Fruit fly (Drosophila melanogaster) whole organism, embryonic: ENCODE measurements around the gene CG8369.
A peak's percentile ranks its signal among the peaks of the same experiment; 100 is the strongest.

Source experiments
- BtbVII ChIP-seq: fragments of 200-800 bp; sonication (Bioruptor generic); optimal IDR thresholded peaks from 3 replicates; lab custom pipeline; 2017; ENCODE audit warnings: missing biosample characterization, mild to moderate bottlenecking, missing genetic modification characterization
- Bteb2 ChIP-seq: fragments of 200-800 bp; sonication (Bioruptor generic); optimal IDR thresholded peaks from 2 replicates; lab custom pipeline; 2016; ENCODE audit warnings: missing biosample characterization, missing genetic modification characterization
- C15 ChIP-seq: fragments of 200-800 bp; sonication (Bioruptor generic); IDR thresholded peaks from 3 replicates; pipeline ENCODE4 v1.3.6; 2022; ENCODE audit warnings: missing biosample characterization, missing genetic modification characterization
- CG10147 ChIP-seq: fragments of 200-800 bp; sonication (Bioruptor generic); optimal IDR thresholded peaks from 2 replicates; lab custom pipeline; 2019; ENCODE audit warnings: missing biosample characterization, mild to moderate bottlenecking, missing genetic modification characterization, moderate library complexity
- CG10209 ChIP-seq: fragments of 200-800 bp; sonication (Bioruptor generic); optimal IDR thresholded peaks from 3 replicates; lab custom pipeline; 2017; ENCODE audit warnings: missing biosample characterization, mild to moderate bottlenecking, missing genetic modification characterization, missing genetic modification reagents
- CG1024 ChIP-seq: fragments of 200-800 bp; sonication (Bioruptor generic); IDR thresholded peaks from 2 replicates; pipeline ENCODE4 v1.3.6; 2022; ENCODE audit warnings: missing biosample characterization, missing genetic modification characterization
- CG10274 ChIP-seq: fragments of 200-800 bp; sonication (Bioruptor generic); optimal IDR thresholded peaks from 3 replicates; lab custom pipeline; 2017; ENCODE audit warnings: missing biosample characterization, mild to moderate bottlenecking, missing genetic modification characterization
- CG10366 ChIP-seq: fragments of 200-800 bp; sonication (Bioruptor generic); IDR thresholded peaks from 2 replicates; pipeline ENCODE4 v1.3.6; 2022; ENCODE audit warnings: missing biosample characterization, missing genetic modification characterization
- CG11093 ChIP-seq: fragments of 200-800 bp; sonication (Bioruptor generic); IDR thresholded peaks from 3 replicates; pipeline ENCODE4 v1.3.6; 2022; ENCODE audit warnings: missing biosample characterization, missing genetic modification characterization
- CG11247 ChIP-seq: fragments of 200-800 bp; sonication (Bioruptor generic); IDR thresholded peaks from 2 replicates; pipeline ENCODE4 v1.3.6; 2022; ENCODE audit warnings: missing biosample characterization, missing genetic modification characterization
- CG11560 ChIP-seq: fragments of 200-800 bp; sonication (Bioruptor generic); IDR thresholded peaks from 3 replicates; pipeline ENCODE4 v1.3.6; 2022; ENCODE audit warnings: missing biosample characterization, missing genetic modification characterization
- CG14667 ChIP-seq: fragments of 200-800 bp; sonication (Bioruptor generic); IDR thresholded peaks from 2 replicates; pipeline ENCODE4 v1.3.6; 2022; ENCODE audit warnings: missing biosample characterization, missing genetic modification characterization
- CG17186 ChIP-seq: fragments of 200-800 bp; sonication (Bioruptor generic); optimal IDR thresholded peaks from 3 replicates; lab custom pipeline; 2017; ENCODE audit warnings: missing biosample characterization, missing genetic modification reagents, missing genetic modification characterization
- CG18619 ChIP-seq: fragments of 200-800 bp; sonication (Bioruptor generic); optimal IDR thresholded peaks from 3 replicates; lab custom pipeline; 2017; ENCODE audit warnings: missing biosample characterization, mild to moderate bottlenecking, missing genetic modification characterization
- CG2712 ChIP-seq: fragments of 200-800 bp; optimal IDR thresholded peaks from 3 replicates; lab custom pipeline; 2019; ENCODE audit warnings: missing biosample characterization, mild to moderate bottlenecking, missing genetic modification characterization, moderate library complexity
- CG33557 ChIP-seq: fragments of 200-800 bp; sonication (Bioruptor generic); optimal IDR thresholded peaks from 2 replicates; lab custom pipeline; 2019; ENCODE audit warnings: missing biosample characterization, mild to moderate bottlenecking, missing genetic modification characterization, moderate library complexity
- CG3838 ChIP-seq: fragments of 200-800 bp; sonication (Bioruptor generic); optimal IDR thresholded peaks from 3 replicates; lab custom pipeline; 2016; ENCODE audit warnings: missing biosample characterization, missing genetic modification characterization
- CG3847 ChIP-seq: fragments of 200-800 bp; sonication (Bioruptor generic); IDR thresholded peaks from 2 replicates; pipeline ENCODE4 v1.3.6; 2022; ENCODE audit warnings: missing biosample characterization, missing genetic modification characterization
- CG6254 ChIP-seq: fragments of 200-800 bp; sonication (Bioruptor generic); optimal IDR thresholded peaks from 3 replicates; lab custom pipeline; 2017; ENCODE audit warnings: mild to moderate bottlenecking, missing biosample characterization, missing genetic modification reagents, missing genetic modification characterization
- CG7271 ChIP-seq: fragments of 200-800 bp; sonication (Bioruptor generic); optimal IDR thresholded peaks from 2 replicates; lab custom pipeline; 2018; ENCODE audit warnings: missing biosample characterization, mild to moderate bottlenecking, missing genetic modification characterization, moderate library complexity
- CG7963 ChIP-seq: fragments of 200-800 bp; sonication (Bioruptor generic); IDR thresholded peaks from 3 replicates; pipeline ENCODE4 v1.3.6; 2022; ENCODE audit warnings: missing biosample characterization, missing genetic modification characterization; ENCODE audit not compliant: partially characterized antibody
- CTCF ChIP-seq: fragments of 200-800 bp; sonication (Bioruptor generic); optimal IDR thresholded peaks from 2 replicates; lab custom pipeline; 2017; ENCODE audit warnings: missing biosample characterization, mild to moderate bottlenecking, missing genetic modification characterization, moderate library complexity
- CkIIα-i1 ChIP-seq: fragments of 200-800 bp; sonication (Bioruptor generic); IDR thresholded peaks from 2 replicates; pipeline ENCODE4 v1.3.6; 2022; ENCODE audit warnings: missing biosample characterization, missing genetic modification characterization
- Doc3 ChIP-seq: fragments of 200-800 bp; sonication (Bioruptor generic); IDR thresholded peaks from 3 replicates; pipeline ENCODE4 v1.3.6; 2022; ENCODE audit warnings: missing biosample characterization, missing genetic modification characterization; ENCODE audit not compliant: partially characterized antibody
- E2f2 ChIP-seq: fragments of 200-800 bp; sonication (Bioruptor generic); IDR thresholded peaks from 2 replicates; pipeline ENCODE4 v1.3.6; 2022; ENCODE audit warnings: missing biosample characterization, missing genetic modification characterization
- HLHmδ ChIP-seq: fragments of 200-800 bp; sonication (Bioruptor generic); optimal IDR thresholded peaks from 2 replicates; lab custom pipeline; 2018; ENCODE audit warnings: missing biosample characterization, mild to moderate bottlenecking, missing genetic modification characterization, moderate library complexity
- Ptx1 ChIP-seq: fragments of 200-800 bp; sonication (Bioruptor generic); IDR thresholded peaks from 2 replicates; pipeline ENCODE4 v1.3.6; 2022; ENCODE audit warnings: missing biosample characterization, missing genetic modification characterization
- Side ChIP-seq: fragments of 200-800 bp; sonication (Bioruptor generic); optimal IDR thresholded peaks from 2 replicates; lab custom pipeline; 2016; ENCODE audit warnings: missing biosample characterization, missing genetic modification characterization
- Sox102F ChIP-seq: fragments of 200-800 bp; sonication (Bioruptor generic); optimal IDR thresholded peaks from 2 replicates; lab custom pipeline; 2018; ENCODE audit warnings: missing biosample characterization, mild to moderate bottlenecking, missing genetic modification characterization, moderate library complexity
- chn ChIP-seq: fragments of 200-800 bp; sonication (Bioruptor generic); optimal IDR thresholded peaks from 2 replicates; lab custom pipeline; 2016; ENCODE audit warnings: missing biosample characterization, missing genetic modification characterization
- croc ChIP-seq: fragments of 200-800 bp; sonication (Bioruptor generic); conservative IDR thresholded peaks from 3 replicates; pipeline ENCODE4 v1.3.6; 2022; ENCODE audit warnings: missing biosample characterization, missing genetic modification characterization
- crol ChIP-seq: fragments of 200-800 bp; sonication (Bioruptor generic); IDR thresholded peaks from 2 replicates; pipeline ENCODE4 v1.3.6; 2022; ENCODE audit warnings: missing biosample characterization, missing genetic modification characterization
- dm ChIP-seq: fragments of 200-800 bp; sonication (Bioruptor generic); optimal IDR thresholded peaks from 3 replicates; lab custom pipeline; 2016; ENCODE audit warnings: missing biosample characterization, missing genetic modification characterization
- dmrt99B ChIP-seq: fragments of 200-800 bp; sonication (Bioruptor generic); optimal IDR thresholded peaks from 2 replicates; lab custom pipeline; 2018; ENCODE audit warnings: missing biosample characterization, mild to moderate bottlenecking, missing genetic modification characterization, moderate library complexity
- ewg ChIP-seq: fragments of 200-800 bp; sonication (Bioruptor generic); optimal IDR thresholded peaks from 3 replicates; lab custom pipeline; 2017; ENCODE audit warnings: mild to moderate bottlenecking, missing biosample characterization, missing genetic modification reagents, missing genetic modification characterization
- fd96Cb ChIP-seq: fragments of 200-800 bp; sonication (Bioruptor generic); optimal IDR thresholded peaks from 2 replicates; lab custom pipeline; 2018; ENCODE audit warnings: missing biosample characterization, mild to moderate bottlenecking, missing genetic modification characterization, moderate library complexity
- ftz-f1 ChIP-seq: fragments of 200-800 bp; sonication (Bioruptor generic); optimal IDR thresholded peaks from 2 replicates; lab custom pipeline; 2016; ENCODE audit warnings: missing biosample characterization, missing genetic modification characterization
- fu2 ChIP-seq: fragments of 200-800 bp; sonication (Bioruptor generic); optimal IDR thresholded peaks from 2 replicates; lab custom pipeline; 2016; ENCODE audit warnings: missing biosample characterization, missing genetic modification characterization
- hbn ChIP-seq: fragments of 200-800 bp; sonication (Bioruptor generic); IDR thresholded peaks from 2 replicates; pipeline ENCODE4 v1.3.6; 2022; ENCODE audit warnings: missing biosample characterization, missing genetic modification characterization; ENCODE audit not compliant: partially characterized antibody
- her ChIP-seq: fragments of 200-800 bp; sonication (Bioruptor generic); optimal IDR thresholded peaks from 2 replicates; lab custom pipeline; 2016; ENCODE audit warnings: missing biosample characterization, missing genetic modification characterization
- hth ChIP-seq: fragments of >200 bp; optimal IDR thresholded peaks from 2 replicates; lab custom pipeline; 2017; ENCODE audit warnings: inconsistent platforms
- insv ChIP-seq, 2 experiments: fragments of 200-800 bp; sonication (Bioruptor generic); optimal IDR thresholded peaks; 3 replicates each; lab custom pipeline; 2016 to 2018; ENCODE audit warnings: missing biosample characterization in 2 of 2, missing genetic modification characterization in 2 of 2
- lab ChIP-seq: fragments of 200-800 bp; sonication (Bioruptor generic); optimal IDR thresholded peaks from 3 replicates; lab custom pipeline; 2017; ENCODE audit warnings: missing biosample characterization, missing genetic modification characterization, mild to moderate bottlenecking, moderate library complexity, missing genetic modification reagents
- lmd ChIP-seq: fragments of 200-800 bp; sonication (Bioruptor generic); IDR thresholded peaks from 2 replicates; pipeline ENCODE4 v1.3.6; 2022; ENCODE audit warnings: missing biosample characterization, missing genetic modification characterization
- psq ChIP-seq: fragments of 200-800 bp; sonication (Bioruptor generic); optimal IDR thresholded peaks from 2 replicates; lab custom pipeline; 2017; ENCODE audit warnings: missing biosample characterization, missing genetic modification characterization
- slbo ChIP-seq: fragments of 200-800 bp; sonication (Bioruptor generic); IDR thresholded peaks from 2 replicates; pipeline ENCODE4 v1.3.6; 2022; ENCODE audit warnings: missing biosample characterization, missing genetic modification characterization
- sob ChIP-seq: fragments of 200-800 bp; sonication (Bioruptor generic); IDR thresholded peaks from 2 replicates; pipeline ENCODE4 v1.3.6; 2022; ENCODE audit warnings: missing biosample characterization, missing genetic modification characterization
- sqz ChIP-seq: fragments of 200-800 bp; sonication (Bioruptor generic); optimal IDR thresholded peaks from 3 replicates; lab custom pipeline; 2018; ENCODE audit warnings: missing biosample characterization, mild to moderate bottlenecking, missing genetic modification characterization
- tgo ChIP-seq: fragments of 200-800 bp; sonication (Bioruptor generic); IDR thresholded peaks from 3 replicates; pipeline ENCODE4 v1.3.6; 2022; ENCODE audit warnings: missing biosample characterization, missing genetic modification characterization
- tll ChIP-seq, 2 experiments: fragments of 200-800 bp in 1 of 2; fragments of >200 bp in 1 of 2; sonication (Bioruptor generic) in 1 of 2; optimal IDR thresholded peaks; 2 replicates each; lab custom pipeline; 2017 to 2019; ENCODE audit warnings: missing biosample characterization in 2 of 2, missing genetic modification characterization in 2 of 2, mild to moderate bottlenecking in 1 of 2, moderate library complexity in 1 of 2
- ttk ChIP-seq: fragments of 200-800 bp; sonication (Bioruptor generic); IDR thresholded peaks from 2 replicates; pipeline ENCODE4 v2.1.2; 2022; ENCODE audit warnings: missing biosample characterization, missing genetic modification characterization
- zf30C ChIP-seq: fragments of 200-800 bp; sonication (Bioruptor generic); optimal IDR thresholded peaks from 3 replicates; lab custom pipeline; 2018; ENCODE audit warnings: missing biosample characterization, mild to moderate bottlenecking, missing genetic modification characterization

The CG8369 gene

DNA sequence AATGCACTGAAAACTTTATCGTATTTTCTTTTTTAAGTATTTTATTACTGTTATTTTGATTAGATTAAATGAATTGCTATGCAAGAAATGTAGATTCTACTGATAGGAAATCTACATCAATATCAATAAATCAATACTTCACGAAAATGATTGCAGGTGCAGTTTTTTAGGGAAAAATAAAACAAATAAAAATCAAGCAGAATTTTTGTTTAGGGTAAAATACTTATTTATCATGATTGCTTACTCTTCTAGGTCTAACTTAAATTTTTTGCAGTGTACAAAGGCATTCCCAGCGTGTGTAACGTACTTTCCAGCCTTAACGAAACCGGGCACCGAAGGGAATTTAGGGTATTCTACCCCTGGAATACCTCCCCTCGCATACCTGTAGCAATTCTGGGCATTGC, 13.3 kb upstream of the CG8369 start (continued):
- TF ChIP-seq ftz-f1 (GFP tag; lab: Kevin White, UChicago): no peak
- peak; percentile 39 for TF ChIP-seq ewg (GFP tag; lab: Kevin White, UChicago)
- no peak for TF ChIP-seq CG1024
- TF ChIP-seq CG10366: no peak
- TF ChIP-seq CG3847 (GFP tag; lab: Robert Waterston, UW): no peak
- no peak for TF ChIP-seq HLHmδ (GFP tag; lab: Kevin White, UChicago)
- TF ChIP-seq CG17186 (GFP tag; lab: Kevin White, UChicago): no peak
- TF ChIP-seq Doc3 (GFP tag; lab: Robert Waterston, UW): no peak
- no peak for TF ChIP-seq CkIIα-i1 (GFP tag; lab: Robert Waterston, UW)
- TF ChIP-seq CG2712 (tag; lab: Kevin White, UChicago): peak; percentile 94
- no peak for TF ChIP-seq hbn
- TF ChIP-seq fd96Cb (tag; lab: Kevin White, UChicago): peak; percentile 76
- TF ChIP-seq sob: no peak
- no peak for TF ChIP-seq CG11247
- TF ChIP-seq sqz (GFP tag; lab: Kevin White, UChicago): peak; percentile 60
- peak in 1 of 2 experiments; percentile 98 for TF ChIP-seq tll (GFP tag; optimal IDR thresholded peaks at IDR 0.05; lab: Kevin White, UChicago)
- TF ChIP-seq CG11560 (tag; lab: Robert Waterston, UW): no peak
- TF ChIP-seq chn (GFP tag; lab: Kevin White, UChicago): no peak
- no peak for TF ChIP-seq dm (GFP tag; lab: Kevin White, UChicago)
- no peak for TF ChIP-seq psq (GFP tag; lab: Kevin White, UChicago)
- no peak for TF ChIP-seq hth (lab: Kevin White, UChicago)
- TF ChIP-seq CG7963 (GFP tag; lab: Robert Waterston, UW): no peak
- TF ChIP-seq Side (GFP tag; lab: Kevin White, UChicago): peak; percentile 66
- TF ChIP-seq Sox102F (GFP tag; lab: Kevin White, UChicago): peak; percentile 54
- TF ChIP-seq C15 (GFP tag; lab: Robert Waterston, UW): no peak
- TF ChIP-seq Bteb2 (GFP tag; lab: Kevin White, UChicago): peak; percentile 33
- TF ChIP-seq BtbVII (GFP tag; lab: Kevin White, UChicago): no peak
- peak; percentile 27; the same call in 1 of the 2 replicates for TF ChIP-seq lmd (GFP tag; lab: Robert Waterston, UW)
- TF ChIP-seq zf30C (GFP tag; lab: Kevin White, UChicago): peak; percentile 100
- TF ChIP-seq CG14667: no peak
- peak; percentile 96 for TF ChIP-seq CG33557 (GFP tag; lab: Kevin White, UChicago)
- no peak for TF ChIP-seq slbo (GFP tag; lab: Robert Waterston, UW)
- TF ChIP-seq crol: no peak
- TF ChIP-seq CTCF (GFP tag; lab: Kevin White, UChicago): no peak
- no peak for TF ChIP-seq her (GFP tag; lab: Kevin White, UChicago)
- peak; percentile 77 for TF ChIP-seq CG6254 (GFP tag; lab: Kevin White, UChicago)
- no peak for TF ChIP-seq CG10147 (GFP tag; lab: Kevin White, UChicago)
- TF ChIP-seq CG3838: peak; percentile 27
- TF ChIP-seq fu2 (GFP tag; lab: Kevin White, UChicago): no peak
- peak; percentile 40; the same call in 1 of the 2 replicates for TF ChIP-seq Ptx1 (GFP tag; lab: Robert Waterston, UW)
- peak in 1 of 2 experiments; percentile 17 for TF ChIP-seq insv (GFP tag; optimal IDR thresholded peaks at IDR 0.05; lab: Kevin White, UChicago)
- peak; percentile 61 for TF ChIP-seq dmrt99B (tag; lab: Kevin White, UChicago)
- TF ChIP-seq E2f2 (GFP tag; lab: Robert Waterston, UW): no peak
- peak; percentile 63 for TF ChIP-seq croc (GFP tag; lab: Robert Waterston, UW)
- peak; percentile 82 for TF ChIP-seq CG7271 (tag; lab: Kevin White, UChicago)
- peak; percentile 63 for TF ChIP-seq CG18619
- TF ChIP-seq tgo (GFP tag; lab: Robert Waterston, UW): peak; percentile 35; the same call in 2 of the 3 replicates
- peak; percentile 54 for TF ChIP-seq lab
- peak; percentile 68 for TF ChIP-seq CG10209
- TF ChIP-seq CG11093 (GFP tag; lab: Robert Waterston, UW): 0 out of 3 replicates have a peak, but pooled peaks have one; percentile 23
- TF ChIP-seq ttk (GFP tag; lab: Robert Waterston, UW): 0 out of 2 replicates have a peak, but pooled peaks have one; percentile 33
- TF ChIP-seq CG10274 (GFP tag; lab: Kevin White, UChicago): peak; percentile 5
